Fruit fly (Drosophila melanogaster): ENCODE data around the gene Trim9.

dm6 chr2L:10638371-10638770 is 93.7 kb downstream of the Trim9 start, which contains the start of gene CG7329:
- TF ChIP-seq psq (optimal IDR thresholded peaks at IDR 0.05) (no peak), Sin3A (optimal IDR thresholded peaks at IDR 0.05) (no peak), h (optimal IDR thresholded peaks at IDR 0.05) (no peak)
